Fruit fly (Drosophila melanogaster) whole organism, wandering third instar larva: ENCODE measurements around the gene Smu1.
A peak's percentile ranks its signal among the peaks of the same experiment; 100 is the strongest.

Experiments
- Abd-B ChIP-seq: fragments of >200 bp; optimal IDR thresholded peaks from 2 replicates; lab custom pipeline; 2017; ENCODE audit warnings: missing biosample characterization, missing genetic modification characterization
- CG32264 ChIP-seq: fragments of 200-800 bp; sonication (Bioruptor generic); optimal IDR thresholded peaks from 2 replicates; lab custom pipeline; 2016; ENCODE audit warnings: missing biosample characterization, missing genetic modification characterization
- CG9705 ChIP-seq: fragments of 200-800 bp; sonication (Bioruptor generic); optimal IDR thresholded peaks from 2 replicates; lab custom pipeline; 2018; ENCODE audit warnings: missing biosample characterization, mild to moderate bottlenecking, missing genetic modification characterization
- CrebA ChIP-seq: fragments of 200-800 bp; sonication (Bioruptor generic); optimal IDR thresholded peaks from 2 replicates; lab custom pipeline; 2016; ENCODE audit warnings: missing biosample characterization, mild to moderate bottlenecking, missing genetic modification characterization, borderline replicate concordance
- Dfd ChIP-seq: fragments of >200 bp; optimal IDR thresholded peaks from 2 replicates; lab custom pipeline; 2017; ENCODE audit warnings: missing biosample characterization, missing genetic modification characterization
- Dif ChIP-seq: fragments of 200-275, 200-300 bp; sonication (Bioruptor generic); optimal IDR thresholded peaks from 2 replicates; lab custom pipeline; 2018; ENCODE audit warnings: missing biosample characterization, missing genetic modification characterization; ENCODE audit not compliant: partially characterized antibody
- GATAd ChIP-seq: sonication (Bioruptor generic); optimal IDR thresholded peaks from 2 replicates; lab custom pipeline; 2016; ENCODE audit warnings: missing biosample characterization, missing genetic modification characterization
- HLH106 ChIP-seq: fragments of 200-800 bp; optimal IDR thresholded peaks from 3 replicates; lab custom pipeline; 2019; ENCODE audit warnings: missing biosample characterization, mild to moderate bottlenecking, missing genetic modification characterization, moderate library complexity
- Hnf4 ChIP-seq: fragments of 200-800 bp; sonication (Bioruptor generic); optimal IDR thresholded peaks from 2 replicates; lab custom pipeline; 2016; ENCODE audit warnings: missing biosample characterization, mild to moderate bottlenecking, missing genetic modification characterization
- Hr78 ChIP-seq: fragments of >200 bp; optimal IDR thresholded peaks from 2 replicates; lab custom pipeline; 2017; ENCODE audit warnings: missing biosample characterization, missing genetic modification characterization
- Hr83 ChIP-seq: fragments of 200-300 bp; sonication (Bioruptor generic); optimal IDR thresholded peaks from 2 replicates; lab custom pipeline; 2016; ENCODE audit warnings: missing biosample characterization, mild to moderate bottlenecking, missing genetic modification characterization, moderate library complexity; ENCODE audit not compliant: poor library complexity, severe bottlenecking
- Jra ChIP-seq: sonication (Bioruptor generic); optimal IDR thresholded peaks from 2 replicates; lab custom pipeline; 2016; ENCODE audit warnings: missing biosample characterization, missing genetic modification characterization
- Mio ChIP-seq: sonication (Bioruptor generic); optimal IDR thresholded peaks from 2 replicates; lab custom pipeline; 2016; ENCODE audit warnings: missing biosample characterization, missing genetic modification characterization
- Myc ChIP-seq: fragments of >200 bp; optimal IDR thresholded peaks from 2 replicates; lab custom pipeline; 2017
- N ChIP-seq: fragments of >200 bp; optimal IDR thresholded peaks from 2 replicates; lab custom pipeline; 2018; ENCODE audit warnings: missing biosample characterization, missing external identifiers, missing genetic modification characterization
- OdsH ChIP-seq: fragments of 200-800 bp; sonication (Bioruptor generic); optimal IDR thresholded peaks from 2 replicates; lab custom pipeline; 2016; ENCODE audit warnings: missing biosample characterization, mild to moderate bottlenecking, missing genetic modification characterization
- Rel ChIP-seq, 2 experiments: fragments of 200-800 bp; sonication (Bioruptor generic) in 1 of 2; optimal IDR thresholded peaks; 2 replicates in 1 of 2; 3 replicates in 1 of 2; lab custom pipeline; 2016 to 2019; ENCODE audit warnings: mild to moderate bottlenecking in 2 of 2, missing biosample characterization in 2 of 2, missing genetic modification characterization in 2 of 2, moderate library complexity in 1 of 2
- Sp1 ChIP-seq: fragments of 200-800 bp; sonication (Bioruptor generic); optimal IDR thresholded peaks from 3 replicates; lab custom pipeline; 2019; ENCODE audit warnings: missing biosample characterization, mild to moderate bottlenecking, missing genetic modification characterization, moderate library complexity
- Vsx2 ChIP-seq: fragments of 200-300, 225-300 bp; sonication (Bioruptor generic); optimal IDR thresholded peaks from 2 replicates; lab custom pipeline; 2018; ENCODE audit warnings: missing biosample characterization, missing genetic modification characterization; ENCODE audit not compliant: partially characterized antibody
- br ChIP-seq: fragments of 200-800 bp; sonication (Bioruptor generic); optimal IDR thresholded peaks from 2 replicates; lab custom pipeline; 2016; ENCODE audit warnings: missing biosample characterization, missing genetic modification characterization
- brk ChIP-seq: fragments of 200-800 bp; sonication (Bioruptor generic); optimal IDR thresholded peaks from 2 replicates; lab custom pipeline; 2016; ENCODE audit warnings: missing biosample characterization, mild to moderate bottlenecking, missing genetic modification characterization
- dl ChIP-seq, 2 experiments: fragments of 175-275, 200-275 bp in 1 of 2; fragments of 200-275 bp in 1 of 2; sonication (Bioruptor generic); optimal IDR thresholded peaks; lab custom pipeline; 2018; ENCODE audit warnings: mild to moderate bottlenecking in 2 of 2, missing biosample characterization in 2 of 2, missing genetic modification characterization in 2 of 2, moderate library complexity in 2 of 2; ENCODE audit not compliant: partially characterized antibody in 2 of 2, insufficient read depth in 1 of 2
- dmrt93B ChIP-seq: fragments of 200-800 bp; sonication (Bioruptor generic); optimal IDR thresholded peaks from 2 replicates; lab custom pipeline; 2018; ENCODE audit warnings: missing biosample characterization, mild to moderate bottlenecking, missing genetic modification characterization
- dsf ChIP-seq: sonication (Bioruptor generic); optimal IDR thresholded peaks from 2 replicates; lab custom pipeline; 2016; ENCODE audit warnings: missing biosample characterization, missing genetic modification characterization, borderline replicate concordance
- ey ChIP-seq: fragments of 200-800 bp; sonication (Bioruptor generic); optimal IDR thresholded peaks from 2 replicates; lab custom pipeline; 2016; ENCODE audit warnings: missing biosample characterization, missing genetic modification characterization
- foxo ChIP-seq, 2 experiments: fragments of 200-800 bp; sonication (Bioruptor generic); optimal IDR thresholded peaks; 2 replicates in 1 of 2; 3 replicates in 1 of 2; lab custom pipeline; 2016 to 2017; ENCODE audit warnings: missing biosample characterization in 2 of 2, missing genetic modification characterization in 2 of 2
- fru ChIP-seq: fragments of 200-800 bp; sonication (Bioruptor generic); optimal IDR thresholded peaks from 3 replicates; lab custom pipeline; 2016; ENCODE audit warnings: missing biosample characterization, mild to moderate bottlenecking, missing genetic modification characterization
- h ChIP-seq: fragments of 200-800 bp; sonication (Bioruptor generic); optimal IDR thresholded peaks from 3 replicates; lab custom pipeline; 2016; ENCODE audit warnings: missing biosample characterization, mild to moderate bottlenecking, missing genetic modification characterization
- jim ChIP-seq: fragments of 175-275, 200-325 bp; sonication (Bioruptor generic); optimal IDR thresholded peaks from 2 replicates; lab custom pipeline; 2016; ENCODE audit warnings: missing biosample characterization, mild to moderate bottlenecking, missing genetic modification characterization
- lola ChIP-seq: fragments of >200 bp; optimal IDR thresholded peaks from 2 replicates; lab custom pipeline; 2017; ENCODE audit warnings: missing biosample characterization, missing genetic modification characterization
- pan ChIP-seq: fragments of >200 bp; optimal IDR thresholded peaks from 2 replicates; lab custom pipeline; 2017
- psq ChIP-seq: fragments of 200-800 bp; sonication (Bioruptor generic); optimal IDR thresholded peaks from 3 replicates; lab custom pipeline; 2017; ENCODE audit warnings: missing biosample characterization, mild to moderate bottlenecking, missing genetic modification characterization, moderate library complexity
- rgr ChIP-seq: fragments of 200-800 bp; sonication (Bioruptor generic); optimal IDR thresholded peaks from 3 replicates; lab custom pipeline; 2016; ENCODE audit warnings: missing biosample characterization, mild to moderate bottlenecking, missing genetic modification characterization
- sage ChIP-seq: fragments of 200-800 bp; sonication (Bioruptor generic); optimal IDR thresholded peaks from 2 replicates; lab custom pipeline; 2016; ENCODE audit warnings: missing biosample characterization, mild to moderate bottlenecking, missing genetic modification characterization
- sv ChIP-seq: fragments of 200-800 bp; sonication (Bioruptor generic); optimal IDR thresholded peaks from 3 replicates; lab custom pipeline; 2016; ENCODE audit warnings: missing biosample characterization, missing genetic modification characterization
- tai ChIP-seq: sonication (Bioruptor generic); optimal IDR thresholded peaks from 2 replicates; lab custom pipeline; 2016; ENCODE audit warnings: missing biosample characterization, missing genetic modification characterization
- usp ChIP-seq: fragments of >200 bp; optimal IDR thresholded peaks from 2 replicates; lab custom pipeline; 2017; ENCODE audit warnings: missing biosample characterization, missing genetic modification characterization
- woc ChIP-seq: sonication (Bioruptor generic); optimal IDR thresholded peaks from 2 replicates; lab custom pipeline; 2016; ENCODE audit warnings: missing biosample characterization, mild to moderate bottlenecking, missing genetic modification characterization

Smu1 gene

DNA sequence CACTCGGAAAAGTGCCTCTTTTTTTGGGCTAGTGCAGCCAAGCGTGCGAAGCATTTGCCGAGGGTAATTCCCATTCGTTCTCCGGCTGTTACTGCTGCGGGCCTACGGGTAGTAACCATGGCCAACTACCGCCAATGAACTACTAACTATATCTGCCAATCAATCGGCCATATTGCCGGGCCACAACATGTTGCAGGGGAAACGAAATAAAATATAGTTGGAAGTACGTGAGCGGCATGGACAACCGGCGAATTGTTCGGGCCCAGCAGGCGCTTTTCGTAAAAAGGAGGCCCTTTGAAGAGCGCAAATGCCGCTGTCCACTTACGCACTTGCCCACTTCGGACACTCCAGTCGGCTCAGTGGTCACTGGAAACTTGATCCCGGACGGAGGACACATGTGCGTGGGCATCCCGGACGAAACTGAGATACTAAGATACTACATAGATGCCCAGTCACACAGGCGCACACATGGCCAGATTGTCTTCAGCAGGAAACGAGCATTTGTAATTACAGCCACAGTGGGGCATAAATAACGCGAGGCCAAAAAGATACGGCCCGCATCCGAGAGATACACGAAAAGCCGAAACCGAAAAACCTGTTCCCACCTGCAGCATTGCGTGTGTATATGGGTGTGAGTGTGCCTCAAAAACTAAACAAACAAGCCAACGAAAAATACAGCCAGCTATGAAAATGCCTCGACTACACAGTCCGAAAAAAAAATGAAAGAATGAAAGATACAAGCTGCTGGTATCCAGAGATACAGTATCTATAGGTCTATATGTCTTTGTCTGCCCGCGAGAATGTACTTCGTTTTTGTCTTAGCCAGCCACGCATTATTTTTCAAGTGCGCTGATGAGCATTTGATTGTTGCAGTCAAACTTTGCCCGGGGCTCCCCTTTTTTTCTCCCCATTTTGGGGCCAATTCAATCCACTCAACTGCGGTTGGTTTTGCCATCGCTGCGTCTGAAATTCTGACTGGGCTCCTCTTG lies 6.6 kb upstream of the Smu1 start (continued):
- TF ChIP-seq Myc (lab: Kevin White, UChicago) (no peak), Mio (GFP tag; lab: Kevin White, UChicago) (no peak), HLH106 (tag; lab: Kevin White, UChicago) (no peak), N (GFP tag; lab: Kevin White, UChicago) (no peak)

DNA sequence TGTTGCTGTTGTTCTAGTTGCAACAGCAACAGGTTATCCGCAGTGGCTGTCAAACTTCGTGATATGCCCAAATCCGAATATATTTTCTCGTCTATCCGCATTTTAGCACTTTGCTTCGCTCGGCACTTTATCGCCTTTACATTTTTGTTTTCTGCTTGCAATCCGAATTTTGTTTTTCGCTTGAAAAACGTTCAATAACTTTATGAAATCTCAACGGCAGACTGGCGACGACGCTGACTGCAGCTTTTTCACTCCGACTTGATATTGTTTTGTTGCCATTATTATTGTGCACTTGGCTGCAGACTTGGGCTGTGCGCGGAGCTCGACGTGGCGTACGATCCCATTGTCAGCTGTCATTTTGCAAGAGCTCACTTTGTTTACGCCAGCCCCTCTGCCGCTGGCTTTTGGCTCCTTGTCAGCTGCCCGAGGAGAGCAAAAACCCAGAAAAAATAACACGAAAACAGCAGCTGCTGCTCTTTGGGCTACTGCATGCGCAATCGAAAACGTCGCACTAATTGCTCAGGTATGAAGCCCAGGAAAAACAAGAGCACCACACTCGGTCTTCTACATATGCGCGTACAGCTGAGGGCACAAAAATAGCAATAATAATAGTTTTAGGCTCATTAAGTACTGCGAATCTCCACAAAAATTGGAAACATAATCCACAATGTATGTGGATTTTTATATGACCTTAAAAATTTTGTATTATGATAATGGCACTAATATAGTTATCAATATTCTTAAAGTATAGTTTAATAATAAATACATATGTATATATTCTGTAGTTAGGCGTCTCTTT lies 5.2 kb upstream of the Smu1 start:
- TF ChIP-seq Vsx2 (GFP tag; lab: Kevin White, UChicago) (no peak), foxo (GFP tag; optimal IDR thresholded peaks at IDR 0.05; lab: Kevin White, UChicago) (peak in 1 of 2 experiments; percentile 32), pan (lab: Kevin White, UChicago) (no peak), Rel (GFP tag; optimal IDR thresholded peaks at IDR 0.05; lab: Kevin White, UChicago) (no peak), Rel (tag; optimal IDR thresholded peaks at IDR 0.05; lab: Kevin White, UChicago) (peak; percentile 45), dl (GFP tag; optimal IDR thresholded peaks at IDR 0.05; lab: Kevin White, UChicago; ENCODE audit: insufficient read depth in 1 of 2, partially characterized antibody in 2 of 2) (peak in 1 of 2 experiments; percentile 23)

DNA sequence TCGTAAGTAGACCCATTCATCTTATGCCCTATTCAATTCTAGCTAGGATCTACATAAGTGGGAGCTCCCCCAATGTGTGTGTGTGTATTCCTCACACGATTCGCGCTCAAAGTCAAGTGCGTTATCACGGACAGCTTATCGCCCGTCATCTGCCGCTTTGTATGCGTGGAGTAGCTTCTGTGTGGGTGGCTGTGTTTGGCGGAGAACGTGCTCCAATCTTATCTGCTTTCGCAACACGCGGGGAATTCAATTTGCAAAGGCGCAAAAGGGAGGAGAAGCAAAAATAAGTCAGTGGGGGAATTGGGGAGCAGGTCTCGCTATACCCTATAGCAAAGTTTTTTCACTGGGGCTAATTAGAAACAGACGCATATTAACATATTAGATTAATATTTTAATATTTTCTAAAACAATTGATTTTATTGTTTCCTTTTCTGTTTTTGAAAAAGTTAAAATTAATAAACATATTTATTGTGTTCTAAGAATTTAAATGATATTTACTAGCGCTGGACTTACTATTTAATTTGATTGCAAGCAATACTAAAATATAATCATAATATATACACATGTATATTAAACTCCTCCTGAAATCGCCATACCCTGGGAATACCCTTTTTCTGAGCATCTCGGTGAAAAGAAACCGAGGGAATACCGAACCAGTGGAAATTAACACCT lies 4.1 kb upstream of the Smu1 start:
- no peak for TF ChIP-seq lola (GFP tag; lab: Kevin White, UChicago)
- TF ChIP-seq HLH106 (tag; lab: Kevin White, UChicago), result peak; percentile 83
- TF ChIP-seq pan (lab: Kevin White, UChicago), result no peak
- no peak for TF ChIP-seq Hr78 (GFP tag; lab: Kevin White, UChicago)
- TF ChIP-seq usp (GFP tag; lab: Kevin White, UChicago), result no peak
- TF ChIP-seq Jra, result peak; percentile 2
- TF ChIP-seq Mio (GFP tag; lab: Kevin White, UChicago), result no peak
- no peak for TF ChIP-seq Abd-B
- no peak for TF ChIP-seq Hr83 (GFP tag; lab: Kevin White, UChicago)
- TF ChIP-seq sage (GFP tag; lab: Kevin White, UChicago), result peak; percentile 28
- TF ChIP-seq foxo (GFP tag; optimal IDR thresholded peaks at IDR 0.05; lab: Kevin White, UChicago), result peak in 1 of 2 experiments; percentile 94
- no peak for TF ChIP-seq tai
- TF ChIP-seq rgr, result peak; percentile 92
- TF ChIP-seq dl (GFP tag; optimal IDR thresholded peaks at IDR 0.05; lab: Kevin White, UChicago; ENCODE audit: insufficient read depth in 1 of 2, partially characterized antibody in 2 of 2), result no peak
- peak; percentile 3 for TF ChIP-seq dsf (GFP tag; lab: Kevin White, UChicago)
- TF ChIP-seq Myc (lab: Kevin White, UChicago), result no peak
- TF ChIP-seq CG9705 (GFP tag; lab: Kevin White, UChicago), result peak; percentile 40
- peak; percentile 92 for TF ChIP-seq psq
- peak; percentile 83 for TF ChIP-seq ey (GFP tag; lab: Kevin White, UChicago)
- TF ChIP-seq Dif (GFP tag; lab: Kevin White, UChicago), result no peak
- TF ChIP-seq dmrt93B (GFP tag; lab: Kevin White, UChicago), result peak; percentile 89
- TF ChIP-seq h, result peak; percentile 77
- TF ChIP-seq br (GFP tag; lab: Kevin White, UChicago), result peak; percentile 59
- no peak for TF ChIP-seq Vsx2 (GFP tag; lab: Kevin White, UChicago)
- TF ChIP-seq GATAd (GFP tag; lab: Kevin White, UChicago), result no peak
- no peak for TF ChIP-seq CrebA (GFP tag; lab: Kevin White, UChicago)
- TF ChIP-seq N (GFP tag; lab: Kevin White, UChicago), result no peak
- TF ChIP-seq brk (GFP tag; lab: Kevin White, UChicago), result peak; percentile 66
- no peak for TF ChIP-seq jim
- TF ChIP-seq Hnf4 (GFP tag; lab: Kevin White, UChicago), result peak; percentile 35
- TF ChIP-seq Rel (GFP tag; optimal IDR thresholded peaks at IDR 0.05; lab: Kevin White, UChicago), result no peak
- TF ChIP-seq Rel (tag; optimal IDR thresholded peaks at IDR 0.05; lab: Kevin White, UChicago), result peak; percentile 96
- TF ChIP-seq fru (GFP tag; lab: Kevin White, UChicago), result peak; percentile 77
- peak; percentile 86 for TF ChIP-seq Sp1 (GFP tag; lab: Kevin White, UChicago)
- peak; percentile 95 for TF ChIP-seq OdsH (GFP tag; lab: Kevin White, UChicago)
- TF ChIP-seq CG32264, result no peak
- no peak for TF ChIP-seq Dfd
- no peak for TF ChIP-seq sv (GFP tag; lab: Kevin White, UChicago)
- peak; percentile 34 for TF ChIP-seq woc
- TF ChIP-seq, all 38 proteins: peak for 19
